Worm (Caenorhabditis elegans): ENCODE data around the gene dsl-1.
"Not testable (repeated sequence)": the region's sequence is repeated elsewhere in the genome, so short reads cannot be mapped to it uniquely, and the experiment has no call there.

The dsl-1 gene

ce11 chrIV:1228675-1229130 lies 20.8 kb upstream of the dsl-1 start, which contains the start of gene W09G12.7:
W09G12.7 (plus strand) TSS chrIV:1229080.
- no peak for TF ChIP-seq W03F9.2 (tag; optimal IDR thresholded peaks at IDR 0.05)
- no peak for TF ChIP-seq him-1 (tag; optimal IDR thresholded peaks at IDR 0.05)
- no peak for TF ChIP-seq dao-5 (tag; optimal IDR thresholded peaks at IDR 0.05)

- TF ChIP-seq W03F9.2 (tag; optimal IDR thresholded peaks at IDR 0.05), result no peak
- no peak for TF ChIP-seq him-1 (tag; optimal IDR thresholded peaks at IDR 0.05)
These were observed 17.8 kb upstream of the dsl-1 start, which contains the start of gene W09G12.8 for ce11 chrIV:1225596-1226232. W09G12.8 (plus strand) TSS chrIV:1226182.

- TF ChIP-seq dao-5 (tag; optimal IDR thresholded peaks at IDR 0.05) (no peak), him-1 (tag; optimal IDR thresholded peaks at IDR 0.05) (no peak), W03F9.2 (tag; optimal IDR thresholded peaks at IDR 0.05) (no peak)
These were observed 16.9 kb upstream of the dsl-1 start for ce11 chrIV:1224781-1225180.

ce11 chrIV:1221167-1221566 lies 13.3 kb upstream of the dsl-1 start, which contains the start of gene W09G12.10:
W09G12.10 (minus strand) TSS chrIV:1221287.
- no peak for TF ChIP-seq W03F9.2 (tag; optimal IDR thresholded peaks at IDR 0.05)
- no peak for TF ChIP-seq him-1 (tag; optimal IDR thresholded peaks at IDR 0.05)
- no peak for TF ChIP-seq dao-5 (tag; optimal IDR thresholded peaks at IDR 0.05)

ce11 chrIV:1216290-1216689 lies 8.4 kb upstream of the dsl-1 start, which contains the start of gene W09G12.9:
W09G12.9 (plus strand) TSS chrIV:1216590.
- no peak for TF ChIP-seq W03F9.2 (tag; optimal IDR thresholded peaks at IDR 0.05)
- TF ChIP-seq dao-5 (tag; optimal IDR thresholded peaks at IDR 0.05), result no peak
- TF ChIP-seq him-1 (tag; optimal IDR thresholded peaks at IDR 0.05), result no peak

ce11 chrIV:1215536-1215935 lies 7.7 kb upstream of the dsl-1 start:
- TF ChIP-seq dao-5 (tag; optimal IDR thresholded peaks at IDR 0.05) (no peak), him-1 (tag; optimal IDR thresholded peaks at IDR 0.05) (no peak), W03F9.2 (tag; optimal IDR thresholded peaks at IDR 0.05) (no peak)

- TF ChIP-seq him-1 (tag; optimal IDR thresholded peaks at IDR 0.05) (no peak), dao-5 (tag; optimal IDR thresholded peaks at IDR 0.05) (no peak), W03F9.2 (tag; optimal IDR thresholded peaks at IDR 0.05) (no peak)
These were observed 5.3 kb upstream of the dsl-1 start for ce11 chrIV:1213192-1213591.

- TF ChIP-seq W03F9.2 (tag; optimal IDR thresholded peaks at IDR 0.05) (no peak), him-1 (tag; optimal IDR thresholded peaks at IDR 0.05) (no peak), dao-5 (tag; optimal IDR thresholded peaks at IDR 0.05) (no peak)
These were observed 4.5 kb upstream of the dsl-1 start for ce11 chrIV:1212357-1212756.

ce11 chrIV:1211902-1212301 lies 4.0 kb upstream of the dsl-1 start:
- TF ChIP-seq him-1 (tag; optimal IDR thresholded peaks at IDR 0.05) (no peak), dao-5 (tag; optimal IDR thresholded peaks at IDR 0.05) (no peak), W03F9.2 (tag; optimal IDR thresholded peaks at IDR 0.05) (no peak)

ce11 chrIV:1209813-1210212 lies 1.9 kb upstream of the dsl-1 start:
- TF ChIP-seq W03F9.2 (tag; optimal IDR thresholded peaks at IDR 0.05) (no peak), him-1 (tag; optimal IDR thresholded peaks at IDR 0.05) (no peak), dao-5 (tag; optimal IDR thresholded peaks at IDR 0.05) (no peak)

- TF ChIP-seq dao-5 (tag; optimal IDR thresholded peaks at IDR 0.05) (no peak), him-1 (tag; optimal IDR thresholded peaks at IDR 0.05) (no peak), W03F9.2 (tag; optimal IDR thresholded peaks at IDR 0.05) (no peak)
These were observed 1.4 kb upstream of the dsl-1 start for ce11 chrIV:1209320-1209719.

- no peak for TF ChIP-seq dao-5 (tag; optimal IDR thresholded peaks at IDR 0.05)
- TF ChIP-seq him-1 (tag; optimal IDR thresholded peaks at IDR 0.05), result no peak
- no peak for TF ChIP-seq W03F9.2 (tag; optimal IDR thresholded peaks at IDR 0.05)
These were observed 3.0 kb downstream of the dsl-1 start, which contains the start of gene dsl-2 for ce11 chrIV:1204870-1205269. dsl-2 (minus strand) TSS chrIV:1204970.

ce11 chrIV:1199501-1199900 lies 8.4 kb downstream of the dsl-1 start:
- TF ChIP-seq dao-5 (tag; optimal IDR thresholded peaks at IDR 0.05), result no peak
- no peak for TF ChIP-seq W03F9.2 (tag; optimal IDR thresholded peaks at IDR 0.05)
- TF ChIP-seq him-1 (tag; optimal IDR thresholded peaks at IDR 0.05), result no peak

- TF ChIP-seq W03F9.2 (tag; optimal IDR thresholded peaks at IDR 0.05) (no peak), him-1 (tag; optimal IDR thresholded peaks at IDR 0.05) (no peak), dao-5 (tag; optimal IDR thresholded peaks at IDR 0.05) (no peak)
These were observed 15.1 kb downstream of the dsl-1 start, which contains the start of gene spl-3 for ce11 chrIV:1192765-1193164. spl-3 (plus strand) TSS chrIV:1193065.

- not testable (repeated sequence) for TF ChIP-seq dao-5, him-1, W03F9.2 (tag; optimal IDR thresholded peaks at IDR 0.05)
These were observed 20.4 kb downstream of the dsl-1 start, which contains the start of gene mdt-20 for ce11 chrIV:1187502-1187901. mdt-20 (plus strand) TSS chrIV:1187802.
